Fruit fly (Drosophila melanogaster) whole organism, embryonic: Measurements from ENCODE around the gene CG33523.

ENCODE experiments used
- Bdp1 ChIP-seq: fragments of 200-800 bp; sonication (Bioruptor generic); optimal IDR thresholded peaks from 3 replicates; lab custom pipeline; 2016; ENCODE audit warnings: missing biosample characterization, missing genetic modification characterization
- D19B ChIP-seq: fragments of 200-800 bp; sonication (Bioruptor generic); optimal IDR thresholded peaks from 2 replicates; lab custom pipeline; 2017; ENCODE audit warnings: missing biosample characterization, mild to moderate bottlenecking, missing genetic modification characterization
- H2.0 ChIP-seq: fragments of 200-800 bp; sonication (Bioruptor generic); IDR thresholded peaks from 2 replicates; pipeline ENCODE4 v1.3.6; 2022; ENCODE audit warnings: missing biosample characterization, missing genetic modification characterization
- gcm2 ChIP-seq: fragments of 200-800 bp; sonication (Bioruptor generic); optimal IDR thresholded peaks from 2 replicates; lab custom pipeline; 2016; ENCODE audit warnings: missing biosample characterization, missing genetic modification characterization

dm6 chr3L:5881310-5882208 is 42.1 kb upstream of the CG33523 start:
- TF ChIP-seq H2.0: peak; percentile 44; the same call in 1 of the 2 replicates
- TF ChIP-seq D19B: no peak
- no peak for TF ChIP-seq gcm2 (GFP tag; lab: Kevin White, UChicago)
- TF ChIP-seq Bdp1 (GFP tag; lab: Kevin White, UChicago): peak; percentile 23
